Fruit fly (Drosophila melanogaster) whole organism, wandering third instar larva: ENCODE measurements around the gene Pex12.

Experiments used
- Hnf4 ChIP-seq: fragments of 200-800 bp; sonication (Bioruptor generic); optimal IDR thresholded peaks from 2 replicates; lab custom pipeline; 2016; ENCODE audit warnings: missing biosample characterization, mild to moderate bottlenecking, missing genetic modification characterization
- Myc ChIP-seq: fragments of >200 bp; optimal IDR thresholded peaks from 2 replicates; lab custom pipeline; 2017
- Rel ChIP-seq, 2 experiments: fragments of 200-800 bp; sonication (Bioruptor generic) in 1 of 2; optimal IDR thresholded peaks; 2 replicates in 1 of 2; 3 replicates in 1 of 2; lab custom pipeline; 2016 to 2019; ENCODE audit warnings: mild to moderate bottlenecking in 2 of 2, missing biosample characterization in 2 of 2, missing genetic modification characterization in 2 of 2, moderate library complexity in 1 of 2
- br ChIP-seq: fragments of 200-800 bp; sonication (Bioruptor generic); optimal IDR thresholded peaks from 2 replicates; lab custom pipeline; 2016; ENCODE audit warnings: missing biosample characterization, missing genetic modification characterization
- brk ChIP-seq: fragments of 200-800 bp; sonication (Bioruptor generic); optimal IDR thresholded peaks from 2 replicates; lab custom pipeline; 2016; ENCODE audit warnings: missing biosample characterization, mild to moderate bottlenecking, missing genetic modification characterization
- dsf ChIP-seq: sonication (Bioruptor generic); optimal IDR thresholded peaks from 2 replicates; lab custom pipeline; 2016; ENCODE audit warnings: missing biosample characterization, missing genetic modification characterization, borderline replicate concordance
- fru ChIP-seq: fragments of 200-800 bp; sonication (Bioruptor generic); optimal IDR thresholded peaks from 3 replicates; lab custom pipeline; 2016; ENCODE audit warnings: missing biosample characterization, mild to moderate bottlenecking, missing genetic modification characterization
- h ChIP-seq: fragments of 200-800 bp; sonication (Bioruptor generic); optimal IDR thresholded peaks from 3 replicates; lab custom pipeline; 2016; ENCODE audit warnings: missing biosample characterization, mild to moderate bottlenecking, missing genetic modification characterization
- psq ChIP-seq: fragments of 200-800 bp; sonication (Bioruptor generic); optimal IDR thresholded peaks from 3 replicates; lab custom pipeline; 2017; ENCODE audit warnings: missing biosample characterization, mild to moderate bottlenecking, missing genetic modification characterization, moderate library complexity
- rgr ChIP-seq: fragments of 200-800 bp; sonication (Bioruptor generic); optimal IDR thresholded peaks from 3 replicates; lab custom pipeline; 2016; ENCODE audit warnings: missing biosample characterization, mild to moderate bottlenecking, missing genetic modification characterization
- sage ChIP-seq: fragments of 200-800 bp; sonication (Bioruptor generic); optimal IDR thresholded peaks from 2 replicates; lab custom pipeline; 2016; ENCODE audit warnings: missing biosample characterization, mild to moderate bottlenecking, missing genetic modification characterization
- sv ChIP-seq: fragments of 200-800 bp; sonication (Bioruptor generic); optimal IDR thresholded peaks from 3 replicates; lab custom pipeline; 2016; ENCODE audit warnings: missing biosample characterization, missing genetic modification characterization
- tai ChIP-seq: sonication (Bioruptor generic); optimal IDR thresholded peaks from 2 replicates; lab custom pipeline; 2016; ENCODE audit warnings: missing biosample characterization, missing genetic modification characterization
- usp ChIP-seq: fragments of >200 bp; optimal IDR thresholded peaks from 2 replicates; lab custom pipeline; 2017; ENCODE audit warnings: missing biosample characterization, missing genetic modification characterization

DNA sequence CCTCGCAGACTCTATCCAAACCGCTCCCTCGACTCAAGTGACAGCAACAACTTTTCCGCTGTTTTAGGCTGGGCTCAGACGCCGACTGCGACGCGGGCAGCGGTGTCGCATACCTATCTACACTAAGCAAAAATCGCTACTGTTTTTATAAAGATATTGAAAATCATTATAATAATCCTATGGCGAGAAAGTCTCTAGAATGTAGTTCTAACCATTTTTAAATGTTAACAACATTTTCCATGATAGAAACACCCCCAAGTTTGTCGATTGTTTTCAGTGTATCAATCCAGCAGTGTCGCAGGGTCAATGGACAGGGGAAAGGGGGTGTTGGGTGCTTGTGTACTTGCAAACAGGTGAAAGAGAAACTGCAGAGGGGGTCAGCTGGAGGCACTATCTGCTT is 50.1 kb downstream of the Pex12 start:
- TF ChIP-seq br (GFP tag; lab: Kevin White, UChicago) (peak; percentile 99), brk (GFP tag; lab: Kevin White, UChicago) (peak; percentile 97), psq (peak; percentile 97), Rel (GFP tag; optimal IDR thresholded peaks at IDR 0.05; lab: Kevin White, UChicago) (peak; percentile 93), Rel (tag; optimal IDR thresholded peaks at IDR 0.05; lab: Kevin White, UChicago) (peak; percentile 84), h (GFP tag; lab: Kevin White, UChicago) (peak; percentile 99), Myc (lab: Kevin White, UChicago) (no peak), sage (peak; percentile 98), tai (GFP tag; lab: Kevin White, UChicago) (no peak), usp (GFP tag; lab: Kevin White, UChicago) (no peak), dsf (GFP tag; lab: Kevin White, UChicago) (peak; percentile 92), rgr (GFP tag; lab: Kevin White, UChicago) (peak; percentile 99), fru (GFP tag; lab: Kevin White, UChicago) (peak; percentile 99), sv (GFP tag; lab: Kevin White, UChicago) (peak; percentile 96), Hnf4 (GFP tag; lab: Kevin White, UChicago) (peak; percentile 99)
